Worm (Caenorhabditis elegans) whole organism, L1 larva: ENCODE results near the gene W07G4.8.

Experiments used
- C04F5.9 ChIP-seq: sonication (generic microtip); optimal IDR thresholded peaks from 2 replicates; lab custom pipeline; 2016; ENCODE audit warnings: missing genetic modification characterization, missing compliant biosample characterization
- C16A3.4 ChIP-seq: fragments of 150-350 bp; optimal IDR thresholded peaks from 2 replicates; lab custom pipeline; 2014; ENCODE audit warnings: missing biosample characterization, missing genetic modification characterization
- alr-1 ChIP-seq: fragments of 200-800 bp; sonication (Bioruptor generic); optimal IDR thresholded peaks from 2 replicates; lab custom pipeline; 2018; ENCODE audit warnings: borderline replicate concordance, mild to moderate bottlenecking, missing genetic modification characterization, missing compliant biosample characterization
- aly-2 ChIP-seq: fragments of 150-350 bp; optimal IDR thresholded peaks from 2 replicates; lab custom pipeline; 2014; ENCODE audit warnings: missing biosample characterization, missing genetic modification characterization
- dsc-1 ChIP-seq: sonication (generic microtip); optimal IDR thresholded peaks from 2 replicates; lab custom pipeline; 2016; ENCODE audit warnings: mild to moderate bottlenecking, missing genetic modification characterization, missing compliant biosample characterization
- efl-1 ChIP-seq, 4 experiments: fragments of 150-350 bp; optimal IDR thresholded peaks in 3 of 4; peaks in 1 of 4; 1 replicate in 1 of 4; 2 replicates in 3 of 4; lab custom pipeline; 2014; ENCODE audit warnings: missing biosample characterization in 2 of 4, missing genetic modification characterization in 2 of 4, missing genetic modification reagents in 2 of 4
- egl-27 ChIP-seq, 2 experiments: fragments of 150-350 bp in 1 of 2; sonication (generic microtip); optimal IDR thresholded peaks; 3 replicates each; lab custom pipeline; 2017 to 2018; ENCODE audit warnings: missing biosample characterization in 2 of 2, missing genetic modification characterization in 2 of 2, missing genetic modification reagents in 2 of 2
- ets-5 ChIP-seq: fragments of 200-800 bp; sonication (Bioruptor generic); IDR thresholded peaks from 2 replicates; pipeline ENCODE4 v1.3.6; 2022; ENCODE audit warnings: missing genetic modification characterization, missing compliant biosample characterization
- hpl-2 ChIP-seq: fragments of 150-350 bp; optimal IDR thresholded peaks from 2 replicates; lab custom pipeline; 2014; ENCODE audit warnings: missing biosample characterization, missing genetic modification reagents, missing genetic modification characterization
- irx-1 ChIP-seq: sonication (generic microtip); optimal IDR thresholded peaks from 2 replicates; lab custom pipeline; 2016; ENCODE audit warnings: missing genetic modification characterization, missing compliant biosample characterization
- isw-1 ChIP-seq: fragments of 200-800 bp; sonication (Bioruptor generic); IDR thresholded peaks from 2 replicates; pipeline ENCODE4 v1.3.6; 2022; ENCODE audit warnings: missing genetic modification characterization, missing compliant biosample characterization
- lin-13 ChIP-seq: fragments of 150-350 bp; optimal IDR thresholded peaks from 2 replicates; lab custom pipeline; 2014; ENCODE audit warnings: missing biosample characterization, missing genetic modification reagents, missing genetic modification characterization
- lin-14 ChIP-seq: fragments of 200-800 bp; sonication (Bioruptor generic); optimal IDR thresholded peaks from 2 replicates; lab custom pipeline; 2018; ENCODE audit warnings: mild to moderate bottlenecking, missing genetic modification characterization, moderate library complexity, missing compliant biosample characterization
- lin-35 ChIP-seq, 2 experiments: fragments of 150-350 bp; optimal IDR thresholded peaks; 2 replicates each; lab custom pipeline; 2014; ENCODE audit warnings: missing biosample characterization in 2 of 2, missing genetic modification characterization in 2 of 2, missing genetic modification reagents in 2 of 2
- nhr-12 ChIP-seq: sonication (generic microtip); optimal IDR thresholded peaks from 2 replicates; lab custom pipeline; 2017; ENCODE audit warnings: missing biosample characterization, missing genetic modification characterization
- nhr-20 ChIP-seq: sonication (generic microtip); optimal IDR thresholded peaks from 2 replicates; lab custom pipeline; 2016; ENCODE audit warnings: mild to moderate bottlenecking, missing genetic modification characterization, missing compliant biosample characterization
- nhr-28 ChIP-seq: fragments of 150-350 bp; optimal IDR thresholded peaks from 2 replicates; lab custom pipeline; 2014; ENCODE audit warnings: missing biosample characterization, missing genetic modification characterization
- nhr-47 ChIP-seq: sonication (generic microtip); optimal IDR thresholded peaks from 2 replicates; lab custom pipeline; 2016; ENCODE audit warnings: mild to moderate bottlenecking, missing genetic modification characterization, moderate library complexity, missing compliant biosample characterization
- nhr-76 ChIP-seq: sonication (generic microtip); optimal IDR thresholded peaks from 2 replicates; lab custom pipeline; 2017; ENCODE audit warnings: missing biosample characterization, missing genetic modification characterization
- nhr-77 ChIP-seq: fragments of 150-350 bp; optimal IDR thresholded peaks from 2 replicates; lab custom pipeline; 2014; ENCODE audit warnings: missing biosample characterization, missing genetic modification characterization
- nhr-84 ChIP-seq: sonication (generic microtip); optimal IDR thresholded peaks from 2 replicates; lab custom pipeline; 2017; ENCODE audit warnings: missing biosample characterization, missing genetic modification characterization
- nhr-85 ChIP-seq: sonication (generic microtip); peaks from one replicate; lab custom pipeline; 2016; ENCODE audit warnings: missing genetic modification characterization, inconsistent platforms, missing compliant biosample characterization
- pax-3 ChIP-seq: fragments of 200-800 bp; sonication (Bioruptor generic); optimal IDR thresholded peaks from 2 replicates; lab custom pipeline; 2018; ENCODE audit warnings: mild to moderate bottlenecking, missing genetic modification characterization, moderate library complexity, missing compliant biosample characterization
- swsn-7 ChIP-seq: sonication (generic microtip); optimal IDR thresholded peaks from 2 replicates; lab custom pipeline; 2016; ENCODE audit warnings: missing genetic modification characterization, missing compliant biosample characterization
- tbx-2 ChIP-seq: sonication (generic microtip); optimal IDR thresholded peaks from 2 replicates; lab custom pipeline; 2016; ENCODE audit warnings: missing genetic modification characterization, missing compliant biosample characterization
- tlp-1 ChIP-seq: fragments of 150-350 bp; optimal IDR thresholded peaks from 2 replicates; lab custom pipeline; 2014; ENCODE audit warnings: missing biosample characterization, missing genetic modification characterization
- unc-130 ChIP-seq: fragments of 150-350 bp; optimal IDR thresholded peaks from 2 replicates; lab custom pipeline; 2017; ENCODE audit warnings: missing biosample characterization, missing genetic modification characterization, inconsistent platforms
- unc-86 ChIP-seq: sonication (generic microtip); optimal IDR thresholded peaks from 2 replicates; lab custom pipeline; 2016; ENCODE audit warnings: missing genetic modification characterization, missing compliant biosample characterization
- vab-15 ChIP-seq: sonication (generic microtip); optimal IDR thresholded peaks from 2 replicates; lab custom pipeline; 2017; ENCODE audit warnings: missing genotype, mild to moderate bottlenecking, missing genetic modification characterization, missing compliant biosample characterization
- ztf-11 ChIP-seq, 2 experiments: sonication (generic microtip); optimal IDR thresholded peaks; 2 replicates each; lab custom pipeline; 2016 to 2017; ENCODE audit warnings: missing genetic modification characterization in 2 of 2, missing biosample characterization in 1 of 2, missing compliant biosample characterization in 1 of 2

Gene W07G4.8

ce11 chrV:13033223-13033622 is 16.1 kb downstream of the W07G4.8 start, which contains the start of gene W07G4.1:
TSS of gene W07G4.1 (plus strand) at chrV:13033523.
- no peak for TF ChIP-seq nhr-85 (tag; lab: Kevin White, UChicago)
- no peak for TF ChIP-seq pax-3 (tag; lab: Kevin White, UChicago)
- no peak for TF ChIP-seq irx-1 (tag; lab: Kevin White, UChicago)
- no peak for TF ChIP-seq alr-1 (tag; lab: Kevin White, UChicago)
- no peak for TF ChIP-seq nhr-77 (tag; lab: Kevin White, UChicago)
- TF ChIP-seq nhr-12 (tag; lab: Kevin White, UChicago), result no peak
- TF ChIP-seq lin-13 (GFP tag; lab: Kevin White, UChicago), result no peak
- TF ChIP-seq unc-130, result no peak
- TF ChIP-seq nhr-84, result no peak

- TF ChIP-seq vab-15 (tag; lab: Kevin White, UChicago) (no peak), efl-1 (optimal IDR thresholded peaks at IDR 0.05; lab: Kevin White, UChicago) (no peak), efl-1 (GFP tag; optimal IDR thresholded peaks at IDR 0.05 in 1 of 2; lab: Kevin White, UChicago) (peak in 1 of 2 experiments; percentile 58), egl-27 (tag; optimal IDR thresholded peaks at IDR 0.05; lab: Kevin White, UChicago) (no peak), nhr-20 (tag; lab: Kevin White, UChicago) (no peak), tbx-2 (tag; lab: Kevin White, UChicago) (no peak), unc-86 (tag; lab: Kevin White, UChicago) (peak; percentile 52), C04F5.9 (tag; lab: Kevin White, UChicago) (no peak)
These were observed 20.5 kb downstream of the W07G4.8 start for ce11 chrV:13028871-13029270.

- TF ChIP-seq lin-14 (GFP tag; lab: Kevin White, UChicago), result peak; percentile 20
- TF ChIP-seq nhr-85 (tag; lab: Kevin White, UChicago), result peak; percentile 10
- peak in 1 of 2 experiments; percentile 20 for TF ChIP-seq lin-35 (GFP tag; optimal IDR thresholded peaks at IDR 0.05; lab: Kevin White, UChicago)
- TF ChIP-seq C04F5.9 (tag; lab: Kevin White, UChicago), result no peak
- TF ChIP-seq isw-1 (GFP tag; lab: Robert Waterston, UW), result no peak
These were observed 22.6 kb downstream of the W07G4.8 start for ce11 chrV:13026631-13027299.

DNA sequence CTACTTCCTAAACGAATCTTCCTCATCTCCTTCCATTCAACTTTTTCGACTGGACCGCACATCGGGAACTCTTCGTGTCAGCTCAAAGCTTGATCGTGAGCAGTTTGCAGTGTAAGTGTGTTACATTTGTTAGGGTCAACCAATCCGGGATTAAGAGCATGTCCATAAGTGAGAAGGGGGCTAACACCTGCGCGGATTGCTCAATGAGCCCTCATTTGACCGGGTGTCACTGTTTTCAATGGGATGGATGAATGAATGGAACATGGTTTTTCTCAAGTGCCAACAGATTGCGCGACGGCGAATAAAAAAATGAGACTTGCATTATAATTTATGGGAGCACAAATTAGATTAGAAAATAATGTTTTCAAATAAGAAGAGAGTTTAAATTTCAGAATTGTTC is 24.1 kb downstream of the W07G4.8 start:
- TF ChIP-seq ets-5 (GFP tag; lab: Robert Waterston, UW), result no peak
- no peak for TF ChIP-seq hpl-2
- no peak for TF ChIP-seq irx-1 (tag; lab: Kevin White, UChicago)
- no peak for TF ChIP-seq nhr-47 (tag; lab: Kevin White, UChicago)
- no peak for TF ChIP-seq nhr-28
- TF ChIP-seq dsc-1 (tag; lab: Kevin White, UChicago), result no peak
- no peak for TF ChIP-seq aly-2 (tag; lab: Kevin White, UChicago)
- no peak for TF ChIP-seq nhr-76
- TF ChIP-seq tlp-1 (tag; lab: Kevin White, UChicago), result no peak

ce11 chrV:13024499-13024898 is 24.9 kb downstream of the W07G4.8 start:
- peak; percentile 33 for TF ChIP-seq lin-14 (GFP tag; lab: Kevin White, UChicago)
- TF ChIP-seq swsn-7 (tag; lab: Kevin White, UChicago), result no peak
- no peak for TF ChIP-seq unc-130
- TF ChIP-seq egl-27 (tag; optimal IDR thresholded peaks at IDR 0.05; lab: Kevin White, UChicago), result no peak
- TF ChIP-seq ztf-11 (tag; optimal IDR thresholded peaks at IDR 0.05; lab: Kevin White, UChicago), result no peak

- TF ChIP-seq nhr-20 (tag; lab: Kevin White, UChicago), result no peak
- TF ChIP-seq lin-14 (GFP tag; lab: Kevin White, UChicago), result peak; percentile 9
- TF ChIP-seq C16A3.4 (tag; lab: Kevin White, UChicago), result no peak
These were observed 27.1 kb downstream of the W07G4.8 start for ce11 chrV:13022265-13022664.
